Worm (Caenorhabditis elegans) whole organism, late embryonic: ENCODE data around the gene pcp-3.
A peak's percentile ranks its signal among the peaks of the same experiment; 100 is the strongest.

Experiments
- F13H6.1 ChIP-seq: sonication (generic microtip); optimal IDR thresholded peaks from 2 replicates; lab custom pipeline; 2016; ENCODE audit warnings: missing genetic modification characterization, missing compliant biosample characterization
- ceh-14 ChIP-seq: sonication (generic microtip); optimal IDR thresholded peaks from 2 replicates; lab custom pipeline; 2016; ENCODE audit warnings: missing genotype, missing genetic modification characterization, missing compliant biosample characterization
- dmd-4 ChIP-seq: sonication (generic microtip); optimal IDR thresholded peaks from 2 replicates; lab custom pipeline; 2016; ENCODE audit warnings: borderline replicate concordance, missing genetic modification characterization, missing compliant biosample characterization
- dve-1 ChIP-seq: sonication (generic microtip); optimal IDR thresholded peaks from 2 replicates; lab custom pipeline; 2017; ENCODE audit warnings: antibody characterized with exemption, mild to moderate bottlenecking, missing genetic modification characterization, missing compliant biosample characterization
- elt-4 ChIP-seq: sonication (generic microtip); optimal IDR thresholded peaks from 2 replicates; lab custom pipeline; 2016; ENCODE audit warnings: missing genetic modification characterization, missing compliant biosample characterization
- pha-4 ChIP-seq: fragments of 150-350 bp; optimal IDR thresholded peaks from 2 replicates; lab custom pipeline; 2018; ENCODE audit warnings: missing biosample characterization, missing genetic modification reagents, missing genetic modification characterization
- sox-4 ChIP-seq: sonication (generic microtip); optimal IDR thresholded peaks from 2 replicates; lab custom pipeline; 2017; ENCODE audit warnings: mild to moderate bottlenecking, missing genetic modification characterization, inconsistent platforms, missing compliant biosample characterization
- unc-3 ChIP-seq, 2 experiments: fragments of 200-800 bp in 1 of 2; sonication (Bioruptor generic) in 1 of 2; sonication (generic microtip) in 1 of 2; conservative IDR thresholded peaks in 1 of 2; optimal IDR thresholded peaks in 1 of 2; 2 replicates each; pipeline versions ENCODE4 v1.3.6 to Lab custom; 2016 to 2022; ENCODE audit warnings: missing compliant biosample characterization in 2 of 2, missing genetic modification characterization in 2 of 2, missing genetic modification reagents in 1 of 2

ce11 chrIV:9191183-9191582 lies 32.4 kb upstream of the pcp-3 start:
- peak; percentile 84 for TF ChIP-seq dmd-4
- TF ChIP-seq ceh-14 (tag; lab: Kevin White, UChicago) = peak; percentile 78
- TF ChIP-seq F13H6.1 (tag; lab: Kevin White, UChicago) = peak; percentile 85
- peak; percentile 79 for TF ChIP-seq dve-1
- TF ChIP-seq sox-4 (tag; lab: Kevin White, UChicago) = peak; percentile 92
- no peak for TF ChIP-seq elt-4 (tag; lab: Kevin White, UChicago)
- no peak for TF ChIP-seq pha-4
- TF ChIP-seq unc-3 (GFP tag; conservative IDR thresholded peaks at IDR 0.05; lab: Robert Waterston, UW) = peak; percentile 77
- peak; percentile 89 for TF ChIP-seq unc-3 (tag; optimal IDR thresholded peaks at IDR 0.05; lab: Kevin White, UChicago)
